Fruit fly (Drosophila melanogaster) whole organism, pupa: ENCODE measurements around the gene CG12984.

Experiments
- CG12605 ChIP-seq: fragments of 200-800 bp; sonication (Bioruptor generic); IDR thresholded peaks from 2 replicates; pipeline ENCODE4 v1.3.6; 2022; ENCODE audit warnings: missing biosample characterization, missing genetic modification characterization
- CG14655 ChIP-seq: fragments of 200-800 bp; sonication (Bioruptor generic); optimal IDR thresholded peaks from 3 replicates; lab custom pipeline; 2017; ENCODE audit warnings: mild to moderate bottlenecking, missing biosample characterization, missing genetic modification reagents, missing genetic modification characterization
- CG17806 ChIP-seq: fragments of 200-800 bp; sonication (Bioruptor generic); optimal IDR thresholded peaks from 2 replicates; lab custom pipeline; 2018; ENCODE audit warnings: missing biosample characterization, mild to moderate bottlenecking, missing genetic modification characterization, moderate library complexity
- CG34367 ChIP-seq: fragments of 200-800 bp; sonication (Bioruptor generic); optimal IDR thresholded peaks from 2 replicates; lab custom pipeline; 2018; ENCODE audit warnings: missing biosample characterization, mild to moderate bottlenecking, missing genetic modification characterization
- EcR ChIP-seq: fragments of 200-800 bp; sonication (Bioruptor generic); optimal IDR thresholded peaks from 3 replicates; lab custom pipeline; 2019; ENCODE audit warnings: missing biosample characterization, missing genetic modification characterization, mild to moderate bottlenecking, moderate library complexity, missing genetic modification reagents
- Snoo ChIP-seq: fragments of 200-800 bp; sonication (Bioruptor generic); optimal IDR thresholded peaks from 3 replicates; lab custom pipeline; 2017; ENCODE audit warnings: missing biosample characterization, mild to moderate bottlenecking, missing genetic modification characterization, inconsistent platforms
- fd96Ca ChIP-seq: fragments of 200-800 bp; sonication (Bioruptor generic); IDR thresholded peaks from 3 replicates; pipeline ENCODE4 v1.3.6; 2022; ENCODE audit warnings: missing biosample characterization, missing genetic modification characterization

DNA sequence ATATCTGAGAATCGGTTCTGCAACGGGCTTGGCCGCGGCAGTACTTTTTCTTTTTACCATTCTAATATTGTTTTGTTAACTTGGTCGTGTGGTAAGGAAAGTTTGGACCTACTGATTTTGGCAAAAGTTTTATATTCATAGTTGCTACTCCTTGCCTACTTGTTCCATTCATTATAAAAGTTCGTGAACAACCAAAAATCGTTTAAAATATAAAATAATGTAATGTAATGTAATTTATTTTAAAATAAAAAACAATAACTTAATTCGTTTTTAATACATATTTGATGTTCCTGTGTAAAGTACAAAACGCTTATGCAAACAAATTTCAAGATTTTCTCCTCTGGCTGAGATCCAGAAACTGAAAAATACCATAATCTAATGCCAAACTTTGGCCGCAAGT is 16.9 kb upstream of the CG12984 start, which contains the start of gene CG33286:
- no peak for TF ChIP-seq Snoo (tag; lab: Kevin White, UChicago)
- TF ChIP-seq EcR (GFP tag; lab: Kevin White, UChicago): no peak
- TF ChIP-seq CG12605 (GFP tag; lab: Robert Waterston, UW): no peak
- no peak for TF ChIP-seq CG34367 (tag; lab: Kevin White, UChicago)
- no peak for TF ChIP-seq fd96Ca (GFP tag; lab: Robert Waterston, UW)
- no peak for TF ChIP-seq CG14655 (GFP tag; lab: Kevin White, UChicago)
- no peak for TF ChIP-seq CG17806
